Worm (Caenorhabditis elegans) whole organism, mixed stage, embryonic: ENCODE measurements around the gene pmp-3.
A peak's percentile ranks its signal among the peaks of the same experiment; 100 is the strongest.

Source experiments
- M03D4.4 ChIP-seq: sonication (generic microtip); optimal IDR thresholded peaks from 2 replicates; lab custom pipeline; 2017; ENCODE audit warnings: mild to moderate bottlenecking, missing genetic modification characterization, missing compliant biosample characterization
- bed-3 ChIP-seq: fragments of 200-800 bp; sonication (Bioruptor generic); optimal IDR thresholded peaks from 3 replicates; lab custom pipeline; 2018; ENCODE audit warnings: mild to moderate bottlenecking, missing genetic modification characterization, moderate library complexity, missing compliant biosample characterization
- blmp-1 ChIP-seq: fragments of 150-350 bp; optimal IDR thresholded peaks from 2 replicates; lab custom pipeline; 2014; ENCODE audit warnings: missing biosample characterization, missing genetic modification characterization
- ceh-43 ChIP-seq: fragments of 200-800 bp; sonication (Bioruptor generic); optimal IDR thresholded peaks from 2 replicates; lab custom pipeline; 2018; ENCODE audit warnings: mild to moderate bottlenecking, missing genetic modification characterization, moderate library complexity, missing compliant biosample characterization
- ceh-83 ChIP-seq: fragments of 200-800 bp; sonication (Bioruptor generic); optimal IDR thresholded peaks from 2 replicates; lab custom pipeline; 2018; ENCODE audit warnings: mild to moderate bottlenecking, missing genetic modification characterization, missing compliant biosample characterization
- ces-1 ChIP-seq: fragments of 150-350 bp; optimal IDR thresholded peaks from 2 replicates; lab custom pipeline; 2014; ENCODE audit warnings: missing biosample characterization, missing genetic modification reagents, missing genetic modification characterization
- drap-1 ChIP-seq: fragments of 200-800 bp; sonication (Bioruptor generic); optimal IDR thresholded peaks from 3 replicates; lab custom pipeline; 2018; ENCODE audit warnings: mild to moderate bottlenecking, missing genetic modification characterization, missing compliant biosample characterization
- elt-1 ChIP-seq: sonication (generic microtip); optimal IDR thresholded peaks from 2 replicates; lab custom pipeline; 2017; ENCODE audit warnings: missing genetic modification characterization, mild to moderate bottlenecking, missing compliant biosample characterization, antibody characterized with exemption, moderate library complexity, borderline replicate concordance; ENCODE audit not compliant: insufficient read depth
- elt-3 ChIP-seq: fragments of 150-350 bp; optimal IDR thresholded peaks from 2 replicates; lab custom pipeline; 2014; ENCODE audit warnings: missing biosample characterization, missing genetic modification characterization
- flh-1 ChIP-seq: fragments of 200-800 bp; sonication (Bioruptor generic); optimal IDR thresholded peaks from 2 replicates; lab custom pipeline; 2018; ENCODE audit warnings: mild to moderate bottlenecking, missing genetic modification characterization, moderate library complexity, missing compliant biosample characterization
- hlh-1 ChIP-seq: fragments of 150-350 bp; optimal IDR thresholded peaks from 2 replicates; lab custom pipeline; 2014; ENCODE audit warnings: missing biosample characterization, missing genetic modification reagents, missing genetic modification characterization
- lin-13 ChIP-seq: fragments of 150-350 bp; optimal IDR thresholded peaks from 2 replicates; lab custom pipeline; 2014; ENCODE audit warnings: missing biosample characterization, missing genetic modification characterization
- mab-5 ChIP-seq: fragments of 150-350 bp; optimal IDR thresholded peaks from 2 replicates; lab custom pipeline; 2014; ENCODE audit warnings: missing biosample characterization, missing genetic modification characterization
- mep-1 ChIP-seq: fragments of 150-350 bp; optimal IDR thresholded peaks from 2 replicates; lab custom pipeline; 2017; ENCODE audit warnings: missing biosample characterization, missing genetic modification reagents, missing genetic modification characterization, inconsistent platforms
- mls-2 ChIP-seq: sonication (generic microtip); optimal IDR thresholded peaks from 2 replicates; lab custom pipeline; 2016; ENCODE audit warnings: mild to moderate bottlenecking, missing genetic modification characterization, moderate library complexity, missing compliant biosample characterization
- nhr-12 ChIP-seq: fragments of 150-350 bp; optimal IDR thresholded peaks from 2 replicates; lab custom pipeline; 2014; ENCODE audit warnings: missing biosample characterization, missing genetic modification characterization
- nhr-2 ChIP-seq: fragments of 150-350 bp; optimal IDR thresholded peaks from 2 replicates; lab custom pipeline; 2014; ENCODE audit warnings: missing biosample characterization, missing genetic modification characterization
- nhr-237 ChIP-seq: fragments of 150-350 bp; optimal IDR thresholded peaks from 2 replicates; lab custom pipeline; 2014; ENCODE audit warnings: missing biosample characterization, missing genetic modification characterization
- nhr-28 ChIP-seq: fragments of 150-350 bp; optimal IDR thresholded peaks from 2 replicates; lab custom pipeline; 2014; ENCODE audit warnings: missing biosample characterization, missing genetic modification characterization
- nhr-76 ChIP-seq: sonication (generic microtip); optimal IDR thresholded peaks from 2 replicates; lab custom pipeline; 2017; ENCODE audit warnings: missing biosample characterization, missing genetic modification characterization
- pha-4 ChIP-seq: fragments of 150-350 bp; optimal IDR thresholded peaks from 2 replicates; lab custom pipeline; 2018; ENCODE audit warnings: missing biosample characterization, missing genetic modification reagents, missing genetic modification characterization
- sem-2 ChIP-seq: fragments of 200-800 bp; sonication (Bioruptor generic); optimal IDR thresholded peaks from 2 replicates; lab custom pipeline; 2018; ENCODE audit warnings: mild to moderate bottlenecking, missing genetic modification characterization, missing compliant biosample characterization
- snpc-4 ChIP-seq: fragments of 150-350 bp; optimal IDR thresholded peaks from 2 replicates; lab custom pipeline; 2014; ENCODE audit warnings: missing biosample characterization, missing genetic modification characterization
- sptf-1 ChIP-seq: sonication (generic microtip); optimal IDR thresholded peaks from 2 replicates; lab custom pipeline; 2017; ENCODE audit warnings: mild to moderate bottlenecking, missing genetic modification characterization, moderate library complexity, missing compliant biosample characterization
- tbx-8 ChIP-seq: fragments of 200-800 bp; sonication (Bioruptor generic); optimal IDR thresholded peaks from 2 replicates; lab custom pipeline; 2018; ENCODE audit warnings: mild to moderate bottlenecking, missing genetic modification characterization, moderate library complexity, missing compliant biosample characterization
- unc-39 ChIP-seq: fragments of 150-350 bp; optimal IDR thresholded peaks from 2 replicates; lab custom pipeline; 2014; ENCODE audit warnings: missing biosample characterization, missing genetic modification characterization
- unc-62 ChIP-seq: fragments of 150-350 bp; optimal IDR thresholded peaks from 2 replicates; lab custom pipeline; 2014; ENCODE audit warnings: missing biosample characterization, missing genetic modification reagents, missing genetic modification characterization
- ztf-11 ChIP-seq: fragments of 150-350 bp; optimal IDR thresholded peaks from 2 replicates; lab custom pipeline; 2014; ENCODE audit warnings: missing biosample characterization, missing genetic modification characterization

pmp-3 gene

DNA sequence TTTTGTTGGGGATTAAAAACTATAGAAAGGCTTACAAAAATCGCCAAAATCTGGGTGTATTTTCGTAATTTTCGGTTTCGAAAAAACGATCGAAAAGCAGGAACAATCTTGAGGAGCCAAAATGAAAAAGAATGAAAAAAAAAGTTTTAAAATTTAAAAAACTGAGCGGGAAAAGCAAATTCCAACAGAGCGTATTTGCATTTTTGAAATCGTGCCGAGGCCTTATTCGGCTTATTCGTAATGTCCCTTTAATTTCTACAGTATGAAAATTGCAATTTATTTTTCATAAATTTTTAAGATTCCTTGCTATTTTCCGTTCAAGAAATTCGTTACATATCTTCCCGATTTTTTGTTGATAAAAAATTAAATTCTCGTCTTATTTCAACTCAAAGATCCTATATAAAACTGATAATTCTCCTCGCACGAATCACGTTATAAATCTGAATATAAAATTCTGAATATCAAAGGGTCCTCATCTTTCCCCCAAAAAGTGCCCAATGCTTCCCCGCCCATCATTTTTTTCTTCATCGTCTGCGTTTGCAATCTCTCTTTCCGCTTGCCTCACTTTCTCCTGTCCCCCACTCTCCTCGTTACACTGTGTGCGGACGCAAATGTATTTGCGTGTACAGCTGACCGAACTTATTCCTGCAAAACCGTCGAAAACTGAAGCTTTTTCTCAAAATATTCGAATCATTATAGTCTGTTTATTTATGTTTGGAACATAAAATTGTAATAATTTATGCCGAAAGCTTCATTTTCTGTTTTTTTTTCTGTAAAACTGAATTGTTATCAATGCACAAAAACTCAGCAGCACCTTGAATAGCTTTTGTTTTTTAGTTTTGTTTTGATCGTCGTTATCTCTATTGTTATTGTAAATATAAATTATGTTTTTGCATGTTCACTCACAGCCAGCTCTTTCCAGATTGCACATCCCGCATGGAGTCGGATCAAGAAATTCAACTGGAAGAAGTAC is at the start of gene pmp-3, which contains the start of gene rfc-1:
Gene pmp-3 (plus strand): TSS at position 923 of the 973 bp plus-strand sequence.
Gene rfc-1 (minus strand): TSS at position 163 of the 973 bp plus-strand sequence.
- TF ChIP-seq blmp-1 (tag; lab: Kevin White, UChicago): peak; percentile 52
- no peak for TF ChIP-seq mls-2 (tag; lab: Kevin White, UChicago)
- peak; percentile 41 for TF ChIP-seq unc-62
- TF ChIP-seq nhr-2: no peak
- TF ChIP-seq hlh-1 (tag; lab: Kevin White, UChicago): peak; percentile 0
- TF ChIP-seq, all 35 proteins: peak for 3

DNA sequence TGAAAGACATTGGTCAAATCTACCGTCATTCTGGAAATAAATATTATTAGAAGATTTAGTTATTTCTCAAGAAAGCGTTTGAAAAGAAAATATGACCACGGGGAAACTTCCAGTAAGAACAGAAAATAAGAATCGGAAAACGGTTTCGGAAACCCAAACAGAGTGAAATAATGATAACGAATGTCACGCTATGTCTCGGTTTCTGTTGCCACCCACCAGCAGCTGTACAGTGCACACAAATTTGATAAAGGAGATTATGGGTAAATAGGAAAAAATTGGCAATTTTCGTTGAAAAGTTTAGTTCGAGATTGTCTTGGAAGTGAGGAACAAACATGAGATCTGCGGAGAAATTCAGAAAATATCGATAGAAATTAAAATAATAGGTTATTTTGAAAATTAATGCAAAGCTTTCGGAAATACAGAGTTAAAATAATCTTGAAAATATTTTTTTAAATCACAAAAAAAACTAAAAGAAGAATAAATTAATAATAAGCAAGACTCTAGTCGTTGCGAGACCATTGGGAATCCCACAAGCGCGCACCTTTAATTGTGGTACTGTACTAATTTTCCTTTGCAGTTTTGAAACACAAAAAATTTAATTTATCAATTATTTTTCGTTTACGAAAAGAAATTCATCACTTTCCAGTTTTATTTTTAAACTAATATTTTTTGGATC is 49.4 kb upstream of the pmp-3 start, which contains the start of gene pes-9:
Gene pes-9 (minus strand): TSS at position 30 of the 676 bp plus-strand sequence.
- TF ChIP-seq mls-2 (tag; lab: Kevin White, UChicago) (no peak), hlh-1 (tag; lab: Kevin White, UChicago) (no peak), sptf-1 (tag; lab: Kevin White, UChicago) (no peak), nhr-12 (tag; lab: Kevin White, UChicago) (no peak), drap-1 (GFP tag; lab: Kevin White, UChicago) (no peak), ces-1 (GFP tag; lab: Kevin White, UChicago) (no peak), bed-3 (GFP tag; lab: Kevin White, UChicago) (no peak)

DNA sequence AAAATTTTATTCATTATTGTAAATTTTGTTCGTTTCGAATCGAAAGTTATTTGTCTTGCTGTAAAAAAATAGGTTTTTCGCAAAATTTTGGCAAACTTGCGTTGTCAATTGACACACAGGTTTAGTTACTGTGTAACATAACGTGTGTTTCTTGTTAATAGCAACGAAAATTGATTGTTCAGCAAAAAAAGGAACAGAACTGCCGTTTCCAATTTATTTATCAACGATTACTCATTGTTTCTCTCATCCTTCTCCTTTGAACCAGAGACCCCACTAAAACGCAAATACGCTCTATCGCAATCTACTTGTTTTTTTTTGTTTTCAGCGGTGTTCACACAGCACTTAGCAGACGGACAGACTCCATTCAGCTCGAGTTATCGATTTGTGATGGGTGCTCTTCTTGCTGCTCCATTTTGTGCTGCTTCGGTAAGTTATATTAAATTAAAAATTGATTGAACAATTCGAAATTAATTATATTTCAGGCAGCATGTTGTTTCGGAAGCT is 48.8 kb upstream of the pmp-3 start, which contains the start of gene R11H6.2:
Gene R11H6.2 (plus strand): TSS at position 326 of the 504 bp plus-strand sequence.
- TF ChIP-seq mep-1 (tag; lab: Kevin White, UChicago) (peak; percentile 60), nhr-28 (tag; lab: Kevin White, UChicago) (no peak), flh-1 (no peak), drap-1 (GFP tag; lab: Kevin White, UChicago) (no peak)
- TF ChIP-seq, all 35 proteins: peak for 1

DNA sequence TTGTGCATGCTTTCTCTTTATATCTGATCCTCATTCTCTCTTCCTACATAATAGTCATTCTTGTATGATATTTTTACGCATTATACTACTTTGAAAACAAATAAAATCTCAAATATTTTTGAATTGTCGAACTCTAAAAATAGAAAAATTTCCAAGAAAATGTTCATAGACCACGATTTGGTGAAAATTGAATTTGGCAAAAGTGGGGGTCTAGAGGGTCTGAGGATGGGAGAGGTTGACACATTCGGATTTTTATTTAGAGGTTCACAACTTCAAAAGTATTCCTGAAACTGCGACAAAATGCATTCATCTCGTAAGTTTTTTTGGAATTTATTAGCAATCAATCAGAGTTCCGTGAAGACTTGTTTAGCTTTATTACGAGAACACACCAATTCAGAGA is 46.6 kb upstream of the pmp-3 start, which contains the start of gene glb-22:
Gene glb-22 (plus strand): TSS at position 301 of the 400 bp plus-strand sequence.
- TF ChIP-seq pha-4 (tag; lab: Kevin White, UChicago) (no peak), sem-2 (no peak), nhr-2 (no peak), M03D4.4 (tag; lab: Kevin White, UChicago) (no peak), unc-39 (tag; lab: Kevin White, UChicago) (no peak), flh-1 (no peak), mep-1 (tag; lab: Kevin White, UChicago) (no peak), unc-62 (no peak), nhr-237 (tag; lab: Kevin White, UChicago) (no peak), hlh-1 (tag; lab: Kevin White, UChicago) (no peak), sptf-1 (tag; lab: Kevin White, UChicago) (no peak), ceh-43 (no peak), blmp-1 (tag; lab: Kevin White, UChicago) (no peak), lin-13 (no peak), tbx-8 (GFP tag; lab: Kevin White, UChicago) (no peak), snpc-4 (tag; lab: Kevin White, UChicago) (no peak), bed-3 (GFP tag; lab: Kevin White, UChicago) (no peak), mab-5 (no peak), elt-3 (no peak), ceh-83 (GFP tag; lab: Kevin White, UChicago) (no peak)

DNA sequence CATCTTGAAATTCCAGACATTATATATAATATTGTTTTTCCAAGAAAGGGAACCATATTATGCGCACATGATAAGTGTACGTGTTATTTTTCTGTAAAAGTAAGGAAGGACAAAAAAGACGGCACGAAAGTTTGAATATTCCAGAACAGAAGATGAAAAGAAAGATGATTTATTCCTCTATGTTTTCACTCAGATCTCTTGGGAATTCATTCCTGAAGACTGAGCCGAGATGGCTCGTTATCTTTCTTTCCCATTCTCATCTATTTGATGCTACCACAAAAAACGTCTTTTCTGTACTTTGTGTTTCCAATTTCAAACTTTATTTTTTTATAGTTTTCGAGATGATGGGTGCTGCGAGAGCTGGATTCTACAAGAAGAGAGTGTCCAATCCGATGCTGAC is 42.8 kb upstream of the pmp-3 start:
- TF ChIP-seq nhr-76: no peak
- no peak for TF ChIP-seq nhr-237 (tag; lab: Kevin White, UChicago)
- TF ChIP-seq tbx-8 (GFP tag; lab: Kevin White, UChicago): no peak
- TF ChIP-seq ztf-11 (tag; lab: Kevin White, UChicago): no peak
- TF ChIP-seq elt-1 (tag; lab: Kevin White, UChicago): no peak
- TF ChIP-seq nhr-28 (tag; lab: Kevin White, UChicago): no peak
